Fruit fly (Drosophila melanogaster): Measurements from ENCODE around the gene Prp40.
A peak's percentile ranks its signal among the peaks of the same experiment; 100 is the strongest.

The Prp40 gene

DNA sequence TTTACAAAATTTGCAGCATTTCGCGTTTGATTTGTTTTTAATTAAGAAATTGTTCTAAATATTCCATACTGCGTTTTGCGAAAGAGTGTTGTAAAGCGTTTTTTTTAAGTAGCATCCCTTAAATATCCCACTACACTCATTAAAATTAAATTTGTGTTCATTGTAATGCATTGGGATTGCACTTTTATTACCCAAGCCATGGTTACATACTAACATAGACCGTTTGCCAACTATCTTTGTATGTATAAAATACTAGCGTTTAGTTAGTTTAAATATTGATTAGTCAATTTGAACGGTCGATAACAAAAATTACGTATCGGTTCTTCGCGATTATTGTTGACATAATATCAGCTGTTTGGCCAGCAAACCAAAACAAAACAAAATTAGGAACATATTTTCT is 16.7 kb downstream of the Prp40 start, which contains the start of the genes cnir and CG17221 (continued):
- TF ChIP-seq CG18476 (GFP tag; optimal IDR thresholded peaks at IDR 0.05) (peak; percentile 82), bsh (GFP tag; optimal IDR thresholded peaks at IDR 0.05) (peak in 1 of 2 experiments; percentile 59), CG9727 (GFP tag; optimal IDR thresholded peaks at IDR 0.05) (peak; percentile 56), crc (GFP tag; optimal IDR thresholded peaks at IDR 0.05) (peak; percentile 57), usp (GFP tag; optimal IDR thresholded peaks at IDR 0.05) (no peak), sens-2 (GFP tag; IDR thresholded peaks at IDR 0.05) (no peak), Doc2 (GFP tag; IDR thresholded peaks at IDR 0.05) (no peak), CG14050 (GFP tag; IDR thresholded peaks at IDR 0.05) (no peak), CG18619 (GFP tag; optimal IDR thresholded peaks at IDR 0.05) (peak; percentile 35), crp (GFP tag; optimal IDR thresholded peaks at IDR 0.05) (peak; percentile 61 to 90), chm (GFP tag; IDR thresholded peaks at IDR 0.05) (peak; percentile 45), E2f1 (GFP tag; IDR thresholded peaks at IDR 0.05) (no peak), pzg (GFP tag; optimal IDR thresholded peaks at IDR 0.05) (peak; percentile 72), gce (GFP tag; IDR thresholded peaks at IDR 0.05) (no peak), Ravus (GFP tag; IDR thresholded peaks at IDR 0.05) (no peak), btn (GFP tag; optimal IDR thresholded peaks at IDR 0.05) (peak; percentile 38), NK7.1 (GFP tag; optimal IDR thresholded peaks at IDR 0.05) (peak; percentile 54), CG6791 (GFP tag; IDR thresholded peaks at IDR 0.05; ENCODE audit: partially characterized antibody) (no peak), CG5953 (GFP tag; IDR thresholded peaks at IDR 0.05) (no peak), jumu (GFP tag; optimal IDR thresholded peaks at IDR 0.05) (peak; percentile 65), crol (GFP tag; IDR thresholded peaks at IDR 0.05) (no peak), Myb (GFP tag; optimal IDR thresholded peaks at IDR 0.05) (peak; percentile 93), CG12219 (GFP tag; optimal IDR thresholded peaks at IDR 0.05) (peak; percentile 48), gem (tag; optimal IDR thresholded peaks at IDR 0.05) (peak; percentile 73), Deaf1 (tag; optimal IDR thresholded peaks at IDR 0.05) (peak; percentile 19), CG7786 (GFP tag; optimal IDR thresholded peaks at IDR 0.05) (peak; percentile 49), CG16779 (GFP tag; IDR thresholded peaks at IDR 0.05) (peak; percentile 50; the same call in 1 of the 2 replicates), ham (GFP tag; IDR thresholded peaks at IDR 0.05) (no peak), CG11504 (tag; optimal IDR thresholded peaks at IDR 0.05) (peak; percentile 68), CG4404 (GFP tag; IDR thresholded peaks at IDR 0.05) (no peak; the same call in 1 of the 2 replicates), tio (GFP tag; optimal IDR thresholded peaks at IDR 0.05) (no peak), abd-A (tag; optimal IDR thresholded peaks at IDR 0.05) (no peak), ssp (GFP tag; IDR thresholded peaks at IDR 0.05) (peak; percentile 35; the same call in 1 of the 2 replicates), vnd (GFP tag; IDR thresholded peaks at IDR 0.05; ENCODE audit: partially characterized antibody) (peak; percentile 41; the same call in 1 of the 3 replicates), CG3726 (GFP tag; IDR thresholded peaks at IDR 0.05) (no peak), CG4707 (GFP tag; optimal IDR thresholded peaks at IDR 0.05) (no peak), CG11093 (GFP tag; IDR thresholded peaks at IDR 0.05) (no peak), CG2678 (tag; optimal IDR thresholded peaks at IDR 0.05) (peak; percentile 71), CG8478 (optimal IDR thresholded peaks at IDR 0.05) (no peak), gsb (GFP tag; IDR thresholded peaks at IDR 0.05) (no peak), CG11398 (GFP tag; optimal IDR thresholded peaks at IDR 0.05) (peak; percentile 38), dmrt11E (tag; optimal IDR thresholded peaks at IDR 0.05) (peak; percentile 51), CG8924 (tag; optimal IDR thresholded peaks at IDR 0.05) (peak; percentile 61), B-H1 (GFP tag; IDR thresholded peaks at IDR 0.05) (no peak), CG34422 (GFP tag; IDR thresholded peaks at IDR 0.05) (peak; percentile 56; the same call in 1 of the 3 replicates), Nf-YC (tag; optimal IDR thresholded peaks at IDR 0.05) (peak; percentile 54), BEAF-32 (GFP tag; optimal IDR thresholded peaks at IDR 0.05) (peak; percentile 72), CG7839 (tag; optimal IDR thresholded peaks at IDR 0.05) (peak; percentile 57), hbn (GFP tag; IDR thresholded peaks at IDR 0.05; ENCODE audit: partially characterized antibody) (peak; percentile 62; the same call in 1 of the 2 replicates), CG11247 (GFP tag; IDR thresholded peaks at IDR 0.05) (no peak), CG6254 (GFP tag; optimal IDR thresholded peaks at IDR 0.05) (no peak)
